Worm (Caenorhabditis elegans) whole organism, L4/young adult: ENCODE data around the gene Y48A5A.3.

ENCODE experiments used
- W03F9.2 ChIP-seq: fragments of 150-350 bp; optimal IDR thresholded peaks from 2 replicates; lab custom pipeline; 2014; ENCODE audit warnings: missing biosample characterization, missing genetic modification characterization
- dao-5 ChIP-seq: sonication (generic microtip); optimal IDR thresholded peaks from 2 replicates; lab custom pipeline; 2016; ENCODE audit warnings: missing genotype, missing genetic modification characterization, moderate library complexity, missing compliant biosample characterization
- him-1 ChIP-seq: sonication (generic microtip); optimal IDR thresholded peaks from 2 replicates; lab custom pipeline; 2016; ENCODE audit warnings: missing genotype, missing genetic modification reagents, missing genetic modification characterization, missing compliant biosample characterization

ce11 chrIV:1997762-1998161, 28.2 kb downstream of the Y48A5A.3 start:
- TF ChIP-seq him-1 = no peak
- no peak for TF ChIP-seq dao-5 (tag; lab: Kevin White, UChicago)
- TF ChIP-seq W03F9.2 (tag; lab: Kevin White, UChicago) = no peak
